Fruit fly (Drosophila melanogaster): ENCODE results near the gene CG32512.
A peak's percentile ranks its signal among the peaks of the same experiment; 100 is the strongest.

CG32512 gene

dm6 chrX:21031819-21032261 is 35.5 kb downstream of the CG32512 start, which contains the start of gene CG1529:
Gene CG1529, minus strand, starts transcription at chrX:21031950.
- no peak for TF ChIP-seq CG12605 (GFP tag; IDR thresholded peaks at IDR 0.05)
- TF ChIP-seq CG4496 (GFP tag; IDR thresholded peaks at IDR 0.05): no peak
- TF ChIP-seq CG9948 (tag; optimal IDR thresholded peaks at IDR 0.05): no peak
- TF ChIP-seq fd96Ca (GFP tag; IDR thresholded peaks at IDR 0.05): no peak
- no peak for TF ChIP-seq gl (tag; optimal IDR thresholded peaks at IDR 0.05)
- TF ChIP-seq CG10348 (GFP tag; IDR thresholded peaks at IDR 0.05): no peak
- peak; percentile 8 for TF ChIP-seq CG8159 (tag; optimal IDR thresholded peaks at IDR 0.05)

- peak; percentile 30 for TF ChIP-seq EcR (GFP tag; optimal IDR thresholded peaks at IDR 0.05)
- TF ChIP-seq CG13204 (GFP tag; optimal IDR thresholded peaks at IDR 0.05): no peak
- no peak for TF ChIP-seq CG14655 (GFP tag; optimal IDR thresholded peaks at IDR 0.05)
- TF ChIP-seq CG32121 (GFP tag; IDR thresholded peaks at IDR 0.05): 0 out of 2 replicates have a peak, but pooled peaks have one; percentile 25
- no peak for TF ChIP-seq gl (tag; optimal IDR thresholded peaks at IDR 0.05)
- no peak for TF ChIP-seq CG9948 (tag; optimal IDR thresholded peaks at IDR 0.05)
- TF ChIP-seq Ets98B (GFP tag; IDR thresholded peaks at IDR 0.05): peak; percentile 6; the same call in 1 of the 2 replicates
- no peak for TF ChIP-seq CG8159 (tag; optimal IDR thresholded peaks at IDR 0.05)
- TF ChIP-seq Pif1A (GFP tag; optimal IDR thresholded peaks at IDR 0.05): peak; percentile 40
- TF ChIP-seq CG12605 (GFP tag; IDR thresholded peaks at IDR 0.05): no peak
- no peak for TF ChIP-seq CG34367 (tag; optimal IDR thresholded peaks at IDR 0.05)
- TF ChIP-seq Pif1B (GFP tag; optimal IDR thresholded peaks at IDR 0.05): no peak
- TF ChIP-seq CG8301 (tag; optimal IDR thresholded peaks at IDR 0.05): no peak
- no peak for TF ChIP-seq D1 (tag; optimal IDR thresholded peaks at IDR 0.05)
- no peak for TF ChIP-seq Snoo (tag; optimal IDR thresholded peaks at IDR 0.05)
- no peak for TF ChIP-seq CG15710 (tag; optimal IDR thresholded peaks at IDR 0.05)
- no peak for TF ChIP-seq CG4496 (GFP tag; IDR thresholded peaks at IDR 0.05)
- no peak for TF ChIP-seq CG17806 (tag; optimal IDR thresholded peaks at IDR 0.05)
- no peak for TF ChIP-seq fd96Ca (GFP tag; IDR thresholded peaks at IDR 0.05)
These were observed 39.3 kb downstream of the CG32512 start, which contains the start of gene CG1532 for dm6 chrX:21027929-21028575. Gene CG1532, minus strand, starts transcription at chrX:21028361.

dm6 chrX:21025788-21026187 is 41.6 kb downstream of the CG32512 start, which contains the start of gene r-cup:
Gene r-cup, minus strand, starts transcription at chrX:21025888.
- TF ChIP-seq CG10348 (GFP tag; IDR thresholded peaks at IDR 0.05) (no peak), CG32121 (GFP tag; IDR thresholded peaks at IDR 0.05) (no peak)

dm6 chrX:21017568-21017967 is 49.8 kb downstream of the CG32512 start:
- TF ChIP-seq gl (tag; optimal IDR thresholded peaks at IDR 0.05) (no peak), Ets98B (GFP tag; IDR thresholded peaks at IDR 0.05) (no peak), Pif1B (GFP tag; optimal IDR thresholded peaks at IDR 0.05) (no peak), CG12605 (GFP tag; IDR thresholded peaks at IDR 0.05) (no peak), CG15710 (tag; optimal IDR thresholded peaks at IDR 0.05) (no peak), CG8301 (tag; optimal IDR thresholded peaks at IDR 0.05) (no peak), CG14655 (GFP tag; optimal IDR thresholded peaks at IDR 0.05) (no peak), CG32121 (GFP tag; IDR thresholded peaks at IDR 0.05) (no peak), CG4496 (GFP tag; IDR thresholded peaks at IDR 0.05) (no peak)
